Comparison of ENCODE assay signal across 4 worm cellular contexts in genomic region chrIII:3475497-3475896, ce11.
TF ChIP-seq lines count a peak whose summit lies in the region.

C34C12.9 (minus strand) TSS chrIII:3475512.

TF ChIP-seq in whole organism, L1 larva, 84 proteins besides CTCF, POLR2A, EP300 and RAD21:
- peak; percentile 33 for TF ChIP-seq blmp-1 (tag; optimal IDR thresholded peaks at IDR 0.05; lab: Kevin White, UChicago)
- TF ChIP-seq ceh-8 (GFP tag; optimal IDR thresholded peaks at IDR 0.05; lab: Kevin White, UChicago): no peak
- peak; percentile 5 for TF ChIP-seq pqm-1 (tag; optimal IDR thresholded peaks at IDR 0.05; lab: Kevin White, UChicago)
- peak; percentile 30 for TF ChIP-seq elt-2 (tag; optimal IDR thresholded peaks at IDR 0.05; lab: Kevin White, UChicago)

TF ChIP-seq in whole organism, L3 larva, 47 proteins besides CTCF, POLR2A, EP300 and RAD21:
- TF ChIP-seq ztf-4 (tag; optimal IDR thresholded peaks at IDR 0.05; lab: Kevin White, UChicago): no peak
- no peak for TF ChIP-seq nfya-1 (tag; optimal IDR thresholded peaks at IDR 0.05; lab: Kevin White, UChicago; ENCODE audit: insufficient read depth)
- peak; percentile 48 for TF ChIP-seq elt-2 (tag; optimal IDR thresholded peaks at IDR 0.05; lab: Kevin White, UChicago)
TF ChIP-seq in whole organism, L3 larva: peak in this region for 1.

TF ChIP-seq in whole organism, L4 larva, 104 proteins besides CTCF, POLR2A, EP300 and RAD21:
- TF ChIP-seq dmd-6 (GFP tag; IDR thresholded peaks at IDR 0.05; lab: Robert Waterston, UW) (peak; percentile 66), daf-16 (GFP tag; optimal IDR thresholded peaks at IDR 0.05; lab: Kevin White, UChicago) (no peak), daf-16 (tag; optimal IDR thresholded peaks at IDR 0.05; lab: Kevin White, UChicago) (peak; percentile 10), aha-1 (tag; lab: Kevin White, UChicago) (peak; percentile 39), hlh-11 (tag; optimal IDR thresholded peaks at IDR 0.05; lab: Kevin White, UChicago) (peak; percentile 16), nhr-28 (tag; optimal IDR thresholded peaks at IDR 0.05; lab: Kevin White, UChicago) (peak; percentile 35), nhr-11 (tag; optimal IDR thresholded peaks at IDR 0.05; lab: Kevin White, UChicago) (no peak), snpc-4 (tag; optimal IDR thresholded peaks at IDR 0.05; lab: Kevin White, UChicago) (no peak), dve-1 (tag; optimal IDR thresholded peaks at IDR 0.05; lab: Kevin White, UChicago; ENCODE audit: insufficient read depth) (peak; percentile 17), lin-1 (GFP tag; IDR thresholded peaks at IDR 0.05; lab: Robert Waterston, UW) (peak; percentile 93)

TF ChIP-seq in whole organism, young adult, 124 proteins besides CTCF, POLR2A, EP300 and RAD21:
- TF ChIP-seq nhr-80 (tag; optimal IDR thresholded peaks at IDR 0.05; lab: Kevin White, UChicago) (peak; percentile 54), dox-1 (GFP tag; IDR thresholded peaks at IDR 0.05; lab: Robert Waterston, UW) (peak; percentile 20; the same call in 1 of the 2 replicates), K11D2.4 (GFP tag; IDR thresholded peaks at IDR 0.05; lab: Robert Waterston, UW) (no peak), Y56A3A.18 (GFP tag; IDR thresholded peaks at IDR 0.05; lab: Robert Waterston, UW) (0 out of 2 replicates have a peak, but pooled peaks have one; percentile 36)
